Worm (Caenorhabditis elegans) whole organism, mixed stage, embryonic: ENCODE results near the gene T10G3.3.

Experiments
- nhr-12 ChIP-seq: fragments of 150-350 bp; optimal IDR thresholded peaks from 2 replicates; lab custom pipeline; 2014; ENCODE audit warnings: missing biosample characterization, missing genetic modification characterization
- nhr-237 ChIP-seq: fragments of 150-350 bp; optimal IDR thresholded peaks from 2 replicates; lab custom pipeline; 2014; ENCODE audit warnings: missing biosample characterization, missing genetic modification characterization
- nhr-76 ChIP-seq: sonication (generic microtip); optimal IDR thresholded peaks from 2 replicates; lab custom pipeline; 2017; ENCODE audit warnings: missing biosample characterization, missing genetic modification characterization
- pha-4 ChIP-seq: fragments of 150-350 bp; optimal IDR thresholded peaks from 2 replicates; lab custom pipeline; 2018; ENCODE audit warnings: missing biosample characterization, missing genetic modification reagents, missing genetic modification characterization
- tbx-8 ChIP-seq: fragments of 200-800 bp; sonication (Bioruptor generic); optimal IDR thresholded peaks from 2 replicates; lab custom pipeline; 2018; ENCODE audit warnings: mild to moderate bottlenecking, missing genetic modification characterization, moderate library complexity, missing compliant biosample characterization
- unc-39 ChIP-seq: fragments of 150-350 bp; optimal IDR thresholded peaks from 2 replicates; lab custom pipeline; 2014; ENCODE audit warnings: missing biosample characterization, missing genetic modification characterization
- ztf-11 ChIP-seq: fragments of 150-350 bp; optimal IDR thresholded peaks from 2 replicates; lab custom pipeline; 2014; ENCODE audit warnings: missing biosample characterization, missing genetic modification characterization

- TF ChIP-seq ztf-11 (tag; lab: Kevin White, UChicago) (no peak), nhr-237 (tag; lab: Kevin White, UChicago) (no peak), pha-4 (tag; lab: Kevin White, UChicago) (no peak), tbx-8 (GFP tag; lab: Kevin White, UChicago) (no peak), nhr-12 (tag; lab: Kevin White, UChicago) (no peak), unc-39 (tag; lab: Kevin White, UChicago) (no peak), nhr-76 (no peak)
Measured at ce11 chrV:13530698-13531097, 40.7 kb upstream of the T10G3.3 start, which contains the start of gene ttr-44.
